Worm (Caenorhabditis elegans) whole organism, late embryonic: Measurements from ENCODE around the gene Y46G5A.8.

ENCODE experiments used
- K09A11.1 ChIP-seq: sonication (generic microtip); optimal IDR thresholded peaks from 2 replicates; lab custom pipeline; 2017; ENCODE audit warnings: antibody characterized with exemption, mild to moderate bottlenecking, missing genetic modification characterization, missing compliant biosample characterization; ENCODE audit not compliant: insufficient read depth
- ahr-1 ChIP-seq: sonication (generic microtip); optimal IDR thresholded peaks from 2 replicates; lab custom pipeline; 2016; ENCODE audit warnings: missing genetic modification characterization, missing compliant biosample characterization
- ceh-9 ChIP-seq: sonication (generic microtip); optimal IDR thresholded peaks from 2 replicates; lab custom pipeline; 2016; ENCODE audit warnings: mild to moderate bottlenecking, missing genetic modification characterization, inconsistent platforms, missing compliant biosample characterization
- eyg-1 ChIP-seq: sonication (generic microtip); optimal IDR thresholded peaks from 2 replicates; lab custom pipeline; 2016; ENCODE audit warnings: missing genotype, missing genetic modification characterization, missing compliant biosample characterization
- nhr-11 ChIP-seq: fragments of 150-350 bp; optimal IDR thresholded peaks from 2 replicates; lab custom pipeline; 2014; ENCODE audit warnings: missing biosample characterization, missing genetic modification characterization
- pag-3 ChIP-seq: sonication (generic microtip); optimal IDR thresholded peaks from 2 replicates; lab custom pipeline; 2016; ENCODE audit warnings: missing compliant biosample characterization, missing genetic modification characterization, borderline replicate concordance
- unc-86 ChIP-seq: sonication (generic microtip); optimal IDR thresholded peaks from 2 replicates; lab custom pipeline; 2016; ENCODE audit warnings: missing genetic modification characterization, missing compliant biosample characterization
- zip-5 ChIP-seq: sonication (generic microtip); optimal IDR thresholded peaks from 2 replicates; lab custom pipeline; 2016; ENCODE audit warnings: missing genetic modification characterization, missing compliant biosample characterization

DNA sequence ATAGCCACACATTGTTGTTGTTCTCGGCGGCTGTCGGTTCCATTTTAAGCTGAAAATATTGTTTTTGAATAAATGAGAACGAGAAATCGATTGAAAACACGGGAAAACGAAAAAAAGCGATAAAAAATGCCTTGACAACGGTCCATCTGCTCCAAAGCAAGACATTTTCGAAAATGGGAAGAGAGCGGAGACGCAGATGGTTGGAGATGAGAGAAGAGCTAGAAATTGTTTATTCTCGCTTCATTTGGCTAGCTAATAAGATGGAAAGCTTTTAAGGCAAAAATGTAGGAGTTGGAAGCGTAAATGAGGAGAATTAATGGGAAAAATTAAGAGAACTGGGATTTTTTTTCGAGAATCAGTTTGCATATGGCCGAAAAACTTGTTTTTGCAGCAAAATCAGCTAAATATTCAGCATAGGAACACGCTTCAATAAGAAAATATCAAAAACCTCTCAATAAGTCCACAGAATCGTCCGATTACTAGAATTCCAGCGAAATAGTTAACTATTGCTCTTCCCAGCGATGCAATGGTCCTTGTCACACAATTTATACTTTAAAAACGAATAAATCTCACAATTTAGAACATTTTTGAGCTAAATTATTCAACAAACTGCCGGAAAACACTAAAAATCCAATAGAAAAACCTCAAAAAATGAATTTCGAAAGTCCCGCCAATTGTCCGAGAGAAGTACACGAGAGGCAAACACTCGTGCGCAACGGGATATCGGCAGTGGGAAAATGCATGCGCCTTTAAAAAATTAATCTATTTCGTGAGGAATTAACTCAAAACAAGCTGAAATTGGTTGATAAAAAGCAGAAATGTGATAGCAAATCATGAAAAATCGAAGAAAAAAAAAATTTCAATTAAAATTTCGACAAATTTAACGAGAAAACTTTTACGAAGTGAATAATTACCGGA is 17.6 kb upstream of the Y46G5A.8 start, which contains the start of gene pisy-1:
- TF ChIP-seq ahr-1 (tag; lab: Kevin White, UChicago): no peak
- TF ChIP-seq eyg-1 (tag; lab: Kevin White, UChicago): no peak
- TF ChIP-seq zip-5 (tag; lab: Kevin White, UChicago): no peak
- no peak for TF ChIP-seq pag-3 (tag; lab: Kevin White, UChicago)
- TF ChIP-seq ceh-9 (tag; lab: Kevin White, UChicago): no peak
- no peak for TF ChIP-seq unc-86 (tag; lab: Kevin White, UChicago)
- TF ChIP-seq nhr-11 (tag; lab: Kevin White, UChicago): no peak
- no peak for TF ChIP-seq K09A11.1 (tag; lab: Kevin White, UChicago)
